Fruit fly (Drosophila melanogaster): ENCODE data around the gene CG17726.

Gene CG17726

dm6 chr3R:11209801-11210402 is 16.7 kb upstream of the CG17726 start, which contains the start of the genes SdhC and Tctp (continued):
- TF ChIP-seq CG7839 (tag; optimal IDR thresholded peaks at IDR 0.05) (peak; percentile 23), CG4820 (GFP tag; optimal IDR thresholded peaks at IDR 0.05) (peak; percentile 72), Ravus (GFP tag; IDR thresholded peaks at IDR 0.05) (no peak), dmrt11E (tag; optimal IDR thresholded peaks at IDR 0.05) (peak; percentile 47), CG33557 (GFP tag; optimal IDR thresholded peaks at IDR 0.05) (no peak), peb (GFP tag; IDR thresholded peaks at IDR 0.05) (0 out of 2 replicates have a peak, but pooled peaks have one; percentile 7), CG18619 (GFP tag; optimal IDR thresholded peaks at IDR 0.05) (peak; percentile 20), CG6254 (GFP tag; optimal IDR thresholded peaks at IDR 0.05) (no peak), CG6791 (GFP tag; IDR thresholded peaks at IDR 0.05; ENCODE audit: partially characterized antibody) (peak; percentile 62), zf30C (GFP tag; optimal IDR thresholded peaks at IDR 0.05) (no peak), pum (GFP tag; optimal IDR thresholded peaks at IDR 0.05) (no peak), CG6175 (GFP tag; IDR thresholded peaks at IDR 0.05) (no peak), gcm2 (GFP tag; optimal IDR thresholded peaks at IDR 0.05) (no peak), mirr (GFP tag; optimal IDR thresholded peaks at IDR 0.05) (peak; percentile 27), CG10654 (GFP tag; optimal IDR thresholded peaks at IDR 0.05) (peak; percentile 15), HLH3B (GFP tag; IDR thresholded peaks at IDR 0.05) (no peak), Scr (GFP tag; IDR thresholded peaks at IDR 0.05; ENCODE audit: partially characterized antibody) (peak; percentile 64), Stat92E (GFP tag; optimal IDR thresholded peaks at IDR 0.05) (no peak), onecut (GFP tag; IDR thresholded peaks at IDR 0.05) (peak; percentile 70), Neu2 (GFP tag; optimal IDR thresholded peaks at IDR 0.05; ENCODE audit: borderline replicate concordance) (no peak), CG8924 (tag; optimal IDR thresholded peaks at IDR 0.05) (peak; percentile 46), Poxn (GFP tag; IDR thresholded peaks at IDR 0.05) (no peak), Elba2 (GFP tag; optimal IDR thresholded peaks at IDR 0.05) (peak; percentile 19), dan (GFP tag; IDR thresholded peaks at IDR 0.05) (no peak), CG9215 (GFP tag; IDR thresholded peaks at IDR 0.05) (peak; percentile 18; the same call in 1 of the 2 replicates), unc-4 (GFP tag; IDR thresholded peaks at IDR 0.05; ENCODE audit: partially characterized antibody) (0 out of 2 replicates have a peak, but pooled peaks have one; percentile 51), BtbVII (GFP tag; optimal IDR thresholded peaks at IDR 0.05) (no peak), salm (tag; optimal IDR thresholded peaks at IDR 0.05) (no peak), tio (GFP tag; optimal IDR thresholded peaks at IDR 0.05) (no peak), HmgD (GFP tag; optimal IDR thresholded peaks at IDR 0.05) (peak; percentile 34), stwl (tag; optimal IDR thresholded peaks at IDR 0.05) (peak; percentile 62), bcd (GFP tag; optimal IDR thresholded peaks at IDR 0.05) (peak; percentile 22), HHEX (GFP tag; optimal IDR thresholded peaks at IDR 0.05) (no peak), Doc3 (GFP tag; IDR thresholded peaks at IDR 0.05; ENCODE audit: partially characterized antibody) (peak; percentile 57; the same call in 2 of the 3 replicates), hb (GFP tag; IDR thresholded peaks at IDR 0.05; ENCODE audit: partially characterized antibody) (no peak), ERR (GFP tag; optimal IDR thresholded peaks at IDR 0.05) (no peak), Drgx (GFP tag; IDR thresholded peaks at IDR 0.05) (0 out of 2 replicates have a peak, but pooled peaks have one; percentile 7), CG11247 (GFP tag; IDR thresholded peaks at IDR 0.05) (no peak), CG10274 (GFP tag; optimal IDR thresholded peaks at IDR 0.05) (no peak), Vsx1 (GFP tag; optimal IDR thresholded peaks at IDR 0.05) (peak; percentile 24), HmgZ (tag; optimal IDR thresholded peaks at IDR 0.05) (peak; percentile 40), pb (GFP tag; optimal IDR thresholded peaks at IDR 0.05) (peak; percentile 18), Dip3 (GFP tag; optimal IDR thresholded peaks at IDR 0.05) (peak; percentile 7), bbx (GFP tag; IDR thresholded peaks at IDR 0.05; ENCODE audit: partially characterized antibody) (peak; percentile 56), CG4424 (GFP tag; optimal IDR thresholded peaks at IDR 0.05) (peak; percentile 46), emc (GFP tag; optimal IDR thresholded peaks at IDR 0.05) (no peak), CG3726 (GFP tag; IDR thresholded peaks at IDR 0.05) (no peak), Optix (GFP tag; IDR thresholded peaks at IDR 0.05) (no peak), CG42726 (GFP tag; IDR thresholded peaks at IDR 0.05; ENCODE audit: partially characterized antibody) (peak; percentile 57; the same call in 1 of the 2 replicates)

Measured in whole organism, embryonic.